Fruit fly (Drosophila melanogaster) whole organism, embryonic: Measurements from ENCODE around the gene CG7974.

Experiments used
- ATbp ChIP-seq: fragments of 200-800 bp; sonication (Bioruptor generic); optimal IDR thresholded peaks from 2 replicates; lab custom pipeline; 2017; ENCODE audit warnings: missing biosample characterization, mild to moderate bottlenecking, missing genetic modification characterization, missing genetic modification reagents
- Ada2b ChIP-seq: fragments of 200-800 bp; sonication (Bioruptor generic); IDR thresholded peaks from 2 replicates; pipeline ENCODE4 v1.3.6; 2022; ENCODE audit warnings: missing biosample characterization, missing genetic modification characterization
- Atf3 ChIP-seq: fragments of 200-800 bp; sonication (Bioruptor generic); optimal IDR thresholded peaks from 3 replicates; lab custom pipeline; 2016; ENCODE audit warnings: missing biosample characterization, missing genetic modification characterization
- B-H1 ChIP-seq: fragments of 200-800 bp; sonication (Bioruptor generic); IDR thresholded peaks from 3 replicates; pipeline ENCODE4 v1.3.6; 2022; ENCODE audit warnings: missing biosample characterization, missing genetic modification characterization
- Bdp1 ChIP-seq: fragments of 200-800 bp; sonication (Bioruptor generic); optimal IDR thresholded peaks from 3 replicates; lab custom pipeline; 2016; ENCODE audit warnings: missing biosample characterization, missing genetic modification characterization
- CG11398 ChIP-seq: fragments of 200-800 bp; sonication (Bioruptor generic); optimal IDR thresholded peaks from 2 replicates; lab custom pipeline; 2016; ENCODE audit warnings: missing biosample characterization, missing genetic modification characterization
- CG11696 ChIP-seq: fragments of 200-800 bp; sonication (Bioruptor generic); IDR thresholded peaks from 2 replicates; pipeline ENCODE4 v1.3.6; 2022; ENCODE audit warnings: missing biosample characterization, missing genetic modification characterization
- CG12236 ChIP-seq: fragments of 200-800 bp; sonication (Bioruptor generic); optimal IDR thresholded peaks from 2 replicates; lab custom pipeline; 2016; ENCODE audit warnings: missing biosample characterization, missing genetic modification characterization
- CG12659 ChIP-seq: fragments of 200-800 bp; sonication (Bioruptor generic); optimal IDR thresholded peaks from 3 replicates; lab custom pipeline; 2017; ENCODE audit warnings: mild to moderate bottlenecking, missing biosample characterization, missing genetic modification reagents, missing genetic modification characterization
- CG13287 ChIP-seq: fragments of 200-800 bp; sonication (Bioruptor generic); IDR thresholded peaks from 2 replicates; pipeline ENCODE4 v1.3.6; 2022; ENCODE audit warnings: missing biosample characterization, missing genetic modification characterization; ENCODE audit not compliant: partially characterized antibody
- CG15696 ChIP-seq: fragments of 200-800 bp; sonication (Bioruptor generic); optimal IDR thresholded peaks from 2 replicates; lab custom pipeline; 2019; ENCODE audit warnings: missing biosample characterization, mild to moderate bottlenecking, missing genetic modification characterization, moderate library complexity
- CG16779 ChIP-seq: fragments of 200-800 bp; sonication (Bioruptor generic); IDR thresholded peaks from 2 replicates; pipeline ENCODE4 v1.3.6; 2022; ENCODE audit warnings: missing biosample characterization, missing genetic modification characterization
- CG1792 ChIP-seq: fragments of 200-800 bp; sonication (Bioruptor generic); optimal IDR thresholded peaks from 2 replicates; lab custom pipeline; 2016; ENCODE audit warnings: missing biosample characterization, missing genetic modification characterization
- CG6175 ChIP-seq: fragments of 200-800 bp; sonication (Bioruptor generic); IDR thresholded peaks from 3 replicates; pipeline ENCODE4 v1.3.6; 2022; ENCODE audit warnings: missing biosample characterization, missing genetic modification characterization
- CG6689 ChIP-seq: fragments of 200-800 bp; sonication (Bioruptor generic); IDR thresholded peaks from 2 replicates; pipeline ENCODE4 v1.3.6; 2022; ENCODE audit warnings: missing biosample characterization, missing genetic modification characterization
- CG8478 ChIP-seq: fragments of >200 bp; optimal IDR thresholded peaks from 2 replicates; lab custom pipeline; 2018
- CG9215 ChIP-seq: fragments of 200-800 bp; sonication (Bioruptor generic); IDR thresholded peaks from 2 replicates; pipeline ENCODE4 v1.3.6; 2022; ENCODE audit warnings: missing biosample characterization, missing genetic modification characterization
- CG9727 ChIP-seq: fragments of 200-800 bp; sonication (Bioruptor generic); optimal IDR thresholded peaks from 3 replicates; lab custom pipeline; 2017; ENCODE audit warnings: missing biosample characterization, mild to moderate bottlenecking, missing genetic modification characterization
- Drgx ChIP-seq: fragments of 200-800 bp; sonication (Bioruptor generic); IDR thresholded peaks from 2 replicates; pipeline ENCODE4 v1.3.6; 2022; ENCODE audit warnings: missing biosample characterization, missing genetic modification characterization
- Ets97D ChIP-seq: fragments of 200-800 bp; sonication (Bioruptor generic); optimal IDR thresholded peaks from 3 replicates; lab custom pipeline; 2016; ENCODE audit warnings: missing biosample characterization, missing genetic modification characterization
- NC2α ChIP-seq: fragments of 200-800 bp; sonication (Bioruptor generic); optimal IDR thresholded peaks from 2 replicates; lab custom pipeline; 2016; ENCODE audit warnings: missing biosample characterization, missing genetic modification characterization
- Side ChIP-seq: fragments of 200-800 bp; sonication (Bioruptor generic); optimal IDR thresholded peaks from 2 replicates; lab custom pipeline; 2016; ENCODE audit warnings: missing biosample characterization, missing genetic modification characterization
- Six4 ChIP-seq: fragments of 200-800 bp; sonication (Bioruptor generic); optimal IDR thresholded peaks from 2 replicates; lab custom pipeline; 2016; ENCODE audit warnings: missing biosample characterization, missing genetic modification characterization
- Spps ChIP-seq: fragments of 200-800 bp; sonication (Bioruptor generic); optimal IDR thresholded peaks from 2 replicates; lab custom pipeline; 2018; ENCODE audit warnings: missing biosample characterization, mild to moderate bottlenecking, missing genetic modification characterization
- Sry-δ ChIP-seq: fragments of 200-800 bp; sonication (Bioruptor generic); optimal IDR thresholded peaks from 2 replicates; lab custom pipeline; 2016; ENCODE audit warnings: missing biosample characterization, missing genetic modification characterization
- Ssrp ChIP-seq: fragments of 200-800 bp; sonication (Bioruptor generic); optimal IDR thresholded peaks from 2 replicates; lab custom pipeline; 2018; ENCODE audit warnings: missing biosample characterization, mild to moderate bottlenecking, missing genetic modification characterization, moderate library complexity
- Usf ChIP-seq: fragments of 200-800 bp; sonication (Bioruptor generic); optimal IDR thresholded peaks from 2 replicates; lab custom pipeline; 2017; ENCODE audit warnings: missing genotype, missing biosample characterization, missing genetic modification characterization
- Vsx1 ChIP-seq: fragments of 200-800 bp; sonication (Bioruptor generic); optimal IDR thresholded peaks from 2 replicates; lab custom pipeline; 2017; ENCODE audit warnings: missing biosample characterization, mild to moderate bottlenecking, missing genetic modification characterization, missing genetic modification reagents
- Xbp1 ChIP-seq: fragments of 200-800 bp; sonication (Bioruptor generic); optimal IDR thresholded peaks from 3 replicates; lab custom pipeline; 2016; ENCODE audit warnings: missing biosample characterization, mild to moderate bottlenecking, missing genetic modification characterization
- bab2 ChIP-seq: fragments of 200-800 bp; sonication (Bioruptor generic); optimal IDR thresholded peaks from 2 replicates; lab custom pipeline; 2016; ENCODE audit warnings: missing biosample characterization, missing genetic modification characterization
- bcd ChIP-seq: fragments of 200-800 bp; sonication (Bioruptor generic); optimal IDR thresholded peaks from 2 replicates; lab custom pipeline; 2017; ENCODE audit warnings: missing biosample characterization, mild to moderate bottlenecking, missing genetic modification characterization
- chif ChIP-seq, 2 experiments: fragments of 200-800 bp; sonication (Bioruptor generic); optimal IDR thresholded peaks; 3 replicates each; lab custom pipeline; 2016; ENCODE audit warnings: missing biosample characterization in 2 of 2, missing genetic modification characterization in 2 of 2
- ci ChIP-seq: fragments of 200-800 bp; sonication (Bioruptor generic); IDR thresholded peaks from 3 replicates; pipeline ENCODE4 v1.3.6; 2022; ENCODE audit warnings: missing biosample characterization, missing genetic modification characterization
- cwo ChIP-seq: fragments of 200-800 bp; sonication (Bioruptor generic); optimal IDR thresholded peaks from 3 replicates; lab custom pipeline; 2017; ENCODE audit warnings: missing biosample characterization, missing genetic modification characterization, mild to moderate bottlenecking, moderate library complexity, missing genetic modification reagents
- da ChIP-seq: fragments of 200-800 bp; sonication (Bioruptor generic); optimal IDR thresholded peaks from 2 replicates; lab custom pipeline; 2016; ENCODE audit warnings: missing biosample characterization, missing genetic modification characterization
- ems ChIP-seq: fragments of 200-800 bp; sonication (Bioruptor generic); optimal IDR thresholded peaks from 3 replicates; lab custom pipeline; 2016; ENCODE audit warnings: missing biosample characterization, missing genetic modification characterization
- gcm2 ChIP-seq: fragments of 200-800 bp; sonication (Bioruptor generic); optimal IDR thresholded peaks from 2 replicates; lab custom pipeline; 2016; ENCODE audit warnings: missing biosample characterization, missing genetic modification characterization
- gsb ChIP-seq: fragments of 200-800 bp; sonication (Bioruptor generic); IDR thresholded peaks from 2 replicates; pipeline ENCODE4 v1.3.6; 2022; ENCODE audit warnings: missing biosample characterization, missing genetic modification characterization
- hkb ChIP-seq, 2 experiments: fragments of 200-800 bp in 1 of 2; fragments of >200 bp in 1 of 2; sonication (Bioruptor generic) in 1 of 2; IDR thresholded peaks in 1 of 2; optimal IDR thresholded peaks in 1 of 2; 2 replicates each; pipeline versions ENCODE4 v1.3.6 to Lab custom; 2017 to 2022; ENCODE audit warnings: missing biosample characterization in 1 of 2, missing genetic modification characterization in 1 of 2
- jumu ChIP-seq: fragments of 200-800 bp; sonication (Bioruptor generic); optimal IDR thresholded peaks from 3 replicates; lab custom pipeline; 2016; ENCODE audit warnings: missing biosample characterization, missing genetic modification characterization
- kay ChIP-seq: fragments of 200-800 bp; sonication (Bioruptor generic); optimal IDR thresholded peaks from 2 replicates; lab custom pipeline; 2016; ENCODE audit warnings: missing biosample characterization, missing genetic modification characterization
- lbe ChIP-seq: fragments of 200-800 bp; sonication (Bioruptor generic); optimal IDR thresholded peaks from 2 replicates; lab custom pipeline; 2016; ENCODE audit warnings: missing biosample characterization, mild to moderate bottlenecking, missing genetic modification characterization
- nerfin-2 ChIP-seq: fragments of 200-800 bp; sonication (Bioruptor generic); IDR thresholded peaks from 2 replicates; pipeline ENCODE4 v1.3.6; 2022; ENCODE audit warnings: missing biosample characterization, missing genetic modification characterization; ENCODE audit not compliant: partially characterized antibody
- nmo ChIP-seq: fragments of 200-800 bp; sonication (Bioruptor generic); optimal IDR thresholded peaks from 2 replicates; lab custom pipeline; 2018; ENCODE audit warnings: missing biosample characterization, mild to moderate bottlenecking, missing genetic modification characterization, moderate library complexity
- pfk ChIP-seq: fragments of 200-800 bp; sonication (Bioruptor generic); optimal IDR thresholded peaks from 2 replicates; lab custom pipeline; 2018; ENCODE audit warnings: missing biosample characterization, mild to moderate bottlenecking, missing genetic modification characterization, moderate library complexity
- sisA ChIP-seq: fragments of 200-800 bp; sonication (Bioruptor generic); IDR thresholded peaks from 2 replicates; pipeline ENCODE4 v1.3.6; 2022; ENCODE audit warnings: missing biosample characterization, missing genetic modification characterization
- slp2 ChIP-seq: fragments of 200-800 bp; sonication (Bioruptor generic); optimal IDR thresholded peaks from 2 replicates; lab custom pipeline; 2016; ENCODE audit warnings: missing biosample characterization, missing genetic modification characterization
- sqz ChIP-seq: fragments of 200-800 bp; sonication (Bioruptor generic); optimal IDR thresholded peaks from 3 replicates; lab custom pipeline; 2018; ENCODE audit warnings: missing biosample characterization, mild to moderate bottlenecking, missing genetic modification characterization
- stwl ChIP-seq: fragments of 200-800 bp; sonication (Bioruptor generic); optimal IDR thresholded peaks from 3 replicates; lab custom pipeline; 2018; ENCODE audit warnings: missing biosample characterization, mild to moderate bottlenecking, missing genetic modification characterization, moderate library complexity
- toy ChIP-seq: fragments of 200-800 bp; sonication (Bioruptor generic); IDR thresholded peaks from 2 replicates; pipeline ENCODE4 v1.3.6; 2022; ENCODE audit warnings: missing biosample characterization, missing genetic modification characterization
- wdn ChIP-seq: fragments of 200-800 bp; sonication (Bioruptor generic); IDR thresholded peaks from 2 replicates; pipeline ENCODE4 v1.3.6; 2022; ENCODE audit warnings: missing biosample characterization, missing genetic modification characterization

CG7974 gene

DNA sequence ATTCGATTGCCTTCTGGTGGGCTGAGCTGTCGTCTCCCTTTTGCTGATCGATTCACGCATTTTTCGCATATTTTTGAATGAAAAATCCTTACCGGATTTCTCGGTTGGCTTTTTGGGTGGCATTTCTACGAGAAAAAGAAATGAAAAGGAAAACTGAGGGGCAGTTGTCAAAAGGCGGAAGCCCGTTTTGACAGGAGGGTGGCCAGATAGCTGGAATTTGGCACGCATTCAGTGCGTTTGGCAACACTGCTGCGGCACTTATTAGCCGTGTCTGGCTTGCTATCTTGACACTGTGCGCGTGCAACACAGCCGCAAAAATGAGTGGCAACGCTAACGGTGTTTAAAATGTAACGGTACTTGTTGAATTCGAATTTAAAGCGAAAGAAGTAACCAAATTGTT, 3.6 kb downstream of the CG7974 start, which contains the start of gene RpL23A (continued):
- TF ChIP-seq Ssrp (peak; percentile 74), slp2 (GFP tag; lab: Kevin White, UChicago) (peak; percentile 95), jumu (GFP tag; lab: Kevin White, UChicago) (peak; percentile 96), gsb (GFP tag; lab: Robert Waterston, UW) (peak; percentile 88), sqz (GFP tag; lab: Kevin White, UChicago) (no peak), sisA (peak; percentile 94), wdn (GFP tag; lab: Robert Waterston, UW) (peak; percentile 92), toy (GFP tag; lab: Robert Waterston, UW) (peak; percentile 77; the same call in 1 of the 2 replicates), ATbp (GFP tag; lab: Kevin White, UChicago) (peak; percentile 93), CG11696 (GFP tag; lab: Robert Waterston, UW) (0 out of 2 replicates have a peak, but pooled peaks have one; percentile 14), CG6689 (peak; percentile 85), CG12659 (GFP tag; lab: Kevin White, UChicago) (peak; percentile 98), Side (GFP tag; lab: Kevin White, UChicago) (peak; percentile 98), nerfin-2 (peak; percentile 37; the same call in 1 of the 2 replicates), Usf (GFP tag; lab: Kevin White, UChicago) (peak; percentile 94), bab2 (GFP tag; lab: Kevin White, UChicago) (peak; percentile 95), CG6175 (peak; percentile 90), cwo (GFP tag; lab: Kevin White, UChicago) (peak; percentile 82), CG9215 (GFP tag; lab: Robert Waterston, UW) (peak; percentile 87), Xbp1 (GFP tag; lab: Kevin White, UChicago) (peak; percentile 96), NC2α (peak; percentile 92), CG13287 (GFP tag; lab: Robert Waterston, UW) (peak; percentile 65), Sry-δ (GFP tag; lab: Kevin White, UChicago) (peak; percentile 86), Spps (tag; lab: Kevin White, UChicago) (peak; percentile 83), Ada2b (peak; percentile 84), Vsx1 (GFP tag; lab: Kevin White, UChicago) (peak; percentile 98), B-H1 (GFP tag; lab: Robert Waterston, UW) (peak; percentile 86), Ets97D (peak; percentile 100), kay (GFP tag; lab: Kevin White, UChicago) (peak; percentile 78), CG8478 (lab: Kevin White, UChicago) (peak; percentile 54), gcm2 (GFP tag; lab: Kevin White, UChicago) (peak; percentile 90), nmo (peak; percentile 91), CG15696 (tag; lab: Kevin White, UChicago) (peak; percentile 71), CG1792 (GFP tag; lab: Kevin White, UChicago) (peak; percentile 96), Atf3 (GFP tag; lab: Kevin White, UChicago) (peak; percentile 95), chif (GFP tag; optimal IDR thresholded peaks at IDR 0.05; lab: Kevin White, UChicago) (peak; percentile 95 to 96), stwl (tag; lab: Kevin White, UChicago) (peak; percentile 97), CG9727 (peak; percentile 97), pfk (GFP tag; lab: Kevin White, UChicago) (peak; percentile 82), ci (GFP tag; lab: Robert Waterston, UW) (peak; percentile 99), Six4 (peak; percentile 90), da (GFP tag; lab: Kevin White, UChicago) (peak; percentile 95), CG12236 (peak; percentile 89), Bdp1 (GFP tag; lab: Kevin White, UChicago) (peak; percentile 91), Drgx (GFP tag; lab: Robert Waterston, UW) (peak; percentile 70), CG16779 (GFP tag; lab: Robert Waterston, UW) (peak; percentile 93), ems (peak; percentile 95), lbe (GFP tag; lab: Kevin White, UChicago) (peak; percentile 77), hkb (optimal IDR thresholded peaks at IDR 0.05; lab: Kevin White, UChicago) (peak; percentile 94), hkb (GFP tag; IDR thresholded peaks at IDR 0.05; lab: Robert Waterston, UW) (peak; percentile 91), CG11398 (GFP tag; lab: Kevin White, UChicago) (peak; percentile 96), bcd (GFP tag; lab: Kevin White, UChicago) (peak; percentile 99)
